Fruit fly (Drosophila melanogaster): ENCODE measurements around the gene Gbeta13F.

- no peak for TF ChIP-seq jim (GFP tag; optimal IDR thresholded peaks at IDR 0.05)
- no peak for TF ChIP-seq rgr (GFP tag; optimal IDR thresholded peaks at IDR 0.05)
- TF ChIP-seq Hr78 (GFP tag; optimal IDR thresholded peaks at IDR 0.05) = no peak
- TF ChIP-seq pan (optimal IDR thresholded peaks at IDR 0.05) = no peak
- TF ChIP-seq CG9705 (GFP tag; optimal IDR thresholded peaks at IDR 0.05) = no peak
- no peak for TF ChIP-seq h (GFP tag; optimal IDR thresholded peaks at IDR 0.05)
- no peak for TF ChIP-seq Jra (GFP tag; optimal IDR thresholded peaks at IDR 0.05)
These were observed 15.7 kb downstream of the Gbeta13F start for dm6 chrX:15875569-15875968.

All from whole organism, wandering third instar larva.